Fruit fly (Drosophila melanogaster) whole organism, prepupa: ENCODE data around the gene CG5902.

Experiments
- CG34406 ChIP-seq: fragments of 200-800 bp; sonication (Bioruptor generic); optimal IDR thresholded peaks from 3 replicates; lab custom pipeline; 2016; ENCODE audit warnings: missing biosample characterization, missing genetic modification characterization
- CG6854 ChIP-seq: fragments of 200-800 bp; sonication (Bioruptor generic); optimal IDR thresholded peaks from 2 replicates; lab custom pipeline; 2017; ENCODE audit warnings: missing biosample characterization, mild to moderate bottlenecking, missing genetic modification characterization
- CG7368 ChIP-seq: fragments of 200-800 bp; sonication (Bioruptor generic); optimal IDR thresholded peaks from 3 replicates; lab custom pipeline; 2016; ENCODE audit warnings: missing biosample characterization, missing genetic modification characterization
- Hr39 ChIP-seq: fragments of 200-800 bp; sonication (Bioruptor generic); optimal IDR thresholded peaks from 2 replicates; lab custom pipeline; 2016; ENCODE audit warnings: missing biosample characterization, missing genetic modification characterization
- OdsH ChIP-seq: fragments of 200-800 bp; sonication (Bioruptor generic); optimal IDR thresholded peaks from 3 replicates; lab custom pipeline; 2016; ENCODE audit warnings: missing biosample characterization, missing genetic modification characterization
- Sox14 ChIP-seq: fragments of 200-800 bp; sonication (Bioruptor generic); optimal IDR thresholded peaks from 3 replicates; lab custom pipeline; 2016; ENCODE audit warnings: missing biosample characterization, missing genetic modification characterization
- esn ChIP-seq: fragments of 200-800 bp; sonication (Bioruptor generic); optimal IDR thresholded peaks from 2 replicates; lab custom pipeline; 2016; ENCODE audit warnings: missing biosample characterization, mild to moderate bottlenecking, missing genetic modification characterization, moderate library complexity
- svp ChIP-seq: fragments of 200-800 bp; sonication (Bioruptor generic); peaks from one replicate; lab custom pipeline; 2016; ENCODE audit warnings: missing biosample characterization, missing genetic modification characterization

DNA sequence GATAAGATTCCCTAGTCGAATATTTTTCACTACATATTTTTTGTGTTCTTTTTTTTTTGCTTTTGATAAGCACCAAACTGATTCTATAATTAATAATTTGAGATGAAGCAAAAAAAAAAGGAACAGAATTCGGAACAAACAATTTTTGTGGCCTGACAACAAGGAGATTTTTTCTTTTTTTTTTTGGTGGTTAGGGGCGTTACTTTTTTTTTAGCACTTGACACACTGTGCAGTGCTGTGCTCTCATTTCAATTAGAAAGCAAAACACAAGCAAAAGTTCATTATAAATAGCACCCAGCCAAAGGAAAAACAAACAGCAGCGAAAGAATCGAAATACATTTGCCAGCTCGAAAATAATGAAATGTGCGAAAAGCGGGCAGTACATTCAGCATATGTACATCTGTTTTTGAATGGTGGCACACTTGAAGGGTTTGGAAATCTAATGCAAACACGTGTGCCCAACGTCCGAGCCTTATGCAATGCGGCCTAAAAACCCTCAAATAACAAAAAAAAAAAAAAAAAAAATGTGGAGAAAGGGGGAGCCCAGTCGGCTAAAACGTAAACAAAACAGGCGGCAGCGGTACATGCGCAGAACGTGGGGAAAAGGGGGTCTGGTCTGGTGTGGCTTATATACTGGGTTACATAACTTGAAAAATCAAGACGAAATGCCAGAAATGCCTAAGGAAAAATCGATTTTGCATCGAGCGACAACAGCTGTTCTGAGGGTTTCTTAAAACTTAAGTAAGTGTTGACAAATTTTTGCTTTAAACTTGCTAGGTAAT is 44.6 kb upstream of the CG5902 start:
- no peak for TF ChIP-seq CG7368 (GFP tag; lab: Kevin White, UChicago)
- peak; percentile 26 for TF ChIP-seq Hr39 (GFP tag; lab: Kevin White, UChicago)
- TF ChIP-seq CG34406 (GFP tag; lab: Kevin White, UChicago) = no peak
- TF ChIP-seq OdsH = peak; percentile 27
- peak; percentile 28 for TF ChIP-seq svp
- TF ChIP-seq CG6854 (GFP tag; lab: Kevin White, UChicago) = no peak
- TF ChIP-seq esn = peak; percentile 40
- peak; percentile 28 for TF ChIP-seq Sox14
